Worm (Caenorhabditis elegans) whole organism, late embryonic: Measurements from ENCODE around the gene sinh-1.

Experiments
- npax-4 ChIP-seq: sonication (generic microtip); optimal IDR thresholded peaks from 2 replicates; lab custom pipeline; 2016; ENCODE audit warnings: missing genetic modification characterization, missing compliant biosample characterization
- rnt-1 ChIP-seq: sonication (generic microtip); optimal IDR thresholded peaks from 2 replicates; lab custom pipeline; 2016; ENCODE audit warnings: missing genetic modification characterization, missing compliant biosample characterization
- zip-5 ChIP-seq: sonication (generic microtip); optimal IDR thresholded peaks from 2 replicates; lab custom pipeline; 2016; ENCODE audit warnings: missing genetic modification characterization, missing compliant biosample characterization

ce11 chrII:12237555-12237954 lies 9.4 kb downstream of the sinh-1 start:
- no peak for TF ChIP-seq npax-4 (tag; lab: Kevin White, UChicago)
- no peak for TF ChIP-seq rnt-1 (tag; lab: Kevin White, UChicago)
- TF ChIP-seq zip-5 (tag; lab: Kevin White, UChicago), result no peak
